Worm (Caenorhabditis elegans) whole organism, L2 larva: ENCODE measurements around the gene F41F3.9.

Experiments used
- elt-1 ChIP-seq: fragments of 150-350 bp; optimal IDR thresholded peaks from 2 replicates; lab custom pipeline; 2014; ENCODE audit warnings: missing biosample characterization, missing genetic modification characterization
- nhr-237 ChIP-seq: fragments of 150-350 bp; optimal IDR thresholded peaks from 2 replicates; lab custom pipeline; 2014; ENCODE audit warnings: missing biosample characterization, missing genetic modification characterization
- nhr-77 ChIP-seq: fragments of 150-350 bp; optimal IDR thresholded peaks from 2 replicates; lab custom pipeline; 2014; ENCODE audit warnings: missing biosample characterization, missing genetic modification characterization
- skn-1 ChIP-seq: sonication (generic microtip); optimal IDR thresholded peaks from 2 replicates; lab custom pipeline; 2017; ENCODE audit warnings: missing biosample characterization, missing genetic modification characterization
- unc-55 ChIP-seq: fragments of 150-350 bp; sonication (generic microtip); optimal IDR thresholded peaks from 3 replicates; lab custom pipeline; 2014; ENCODE audit warnings: missing biosample characterization, missing genetic modification reagents, missing genetic modification characterization
- ztf-4 ChIP-seq: fragments of 150-350 bp; optimal IDR thresholded peaks from 2 replicates; lab custom pipeline; 2014; ENCODE audit warnings: missing biosample characterization, missing genetic modification characterization

DNA sequence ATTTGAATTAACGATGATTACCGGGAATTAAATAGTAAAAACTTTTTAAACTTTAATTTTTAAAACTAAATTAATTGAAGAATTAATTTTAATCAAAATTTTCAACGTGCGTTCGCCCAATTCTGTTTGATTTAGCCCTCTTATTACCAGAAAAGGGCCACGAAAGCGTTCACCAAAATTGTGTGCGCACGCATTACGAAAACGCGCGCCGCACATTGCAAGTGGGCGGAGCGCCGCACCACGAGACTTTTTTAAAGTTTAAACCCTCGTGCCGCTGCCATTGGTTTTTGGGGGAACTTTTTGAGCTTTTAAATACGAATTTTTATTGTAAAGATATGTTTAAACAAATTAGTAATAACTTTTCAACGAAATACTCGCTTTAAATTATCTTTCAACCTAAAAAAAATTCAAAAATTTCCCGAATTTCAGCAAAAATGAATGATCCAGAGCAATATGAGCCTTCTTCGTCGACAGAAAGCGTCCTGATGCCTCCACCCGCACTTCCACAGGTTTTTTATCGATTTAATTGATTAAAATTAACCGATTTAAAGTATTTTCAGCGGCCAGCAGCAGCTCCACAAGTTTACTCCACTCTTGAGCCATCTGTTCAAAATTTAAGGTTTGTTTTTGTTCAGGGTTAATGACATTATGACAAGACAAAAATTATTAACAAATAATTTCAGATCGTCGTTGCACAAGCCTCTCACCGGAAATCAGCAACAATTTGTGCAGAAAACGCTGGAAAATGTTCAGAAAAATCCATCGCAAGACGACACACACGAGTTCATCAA is 31.6 kb downstream of the F41F3.9 start, which contains the start of gene taf-10:
- TF ChIP-seq unc-55 (GFP tag; lab: Kevin White, UChicago) (peak; percentile 59), skn-1 (tag; lab: Kevin White, UChicago) (no peak), nhr-237 (tag; lab: Kevin White, UChicago) (no peak), ztf-4 (no peak), elt-1 (tag; lab: Kevin White, UChicago) (no peak), nhr-77 (tag; lab: Kevin White, UChicago) (no peak)
